Fruit fly (Drosophila melanogaster): ENCODE measurements around the gene Fmr1.

Gene Fmr1

DNA sequence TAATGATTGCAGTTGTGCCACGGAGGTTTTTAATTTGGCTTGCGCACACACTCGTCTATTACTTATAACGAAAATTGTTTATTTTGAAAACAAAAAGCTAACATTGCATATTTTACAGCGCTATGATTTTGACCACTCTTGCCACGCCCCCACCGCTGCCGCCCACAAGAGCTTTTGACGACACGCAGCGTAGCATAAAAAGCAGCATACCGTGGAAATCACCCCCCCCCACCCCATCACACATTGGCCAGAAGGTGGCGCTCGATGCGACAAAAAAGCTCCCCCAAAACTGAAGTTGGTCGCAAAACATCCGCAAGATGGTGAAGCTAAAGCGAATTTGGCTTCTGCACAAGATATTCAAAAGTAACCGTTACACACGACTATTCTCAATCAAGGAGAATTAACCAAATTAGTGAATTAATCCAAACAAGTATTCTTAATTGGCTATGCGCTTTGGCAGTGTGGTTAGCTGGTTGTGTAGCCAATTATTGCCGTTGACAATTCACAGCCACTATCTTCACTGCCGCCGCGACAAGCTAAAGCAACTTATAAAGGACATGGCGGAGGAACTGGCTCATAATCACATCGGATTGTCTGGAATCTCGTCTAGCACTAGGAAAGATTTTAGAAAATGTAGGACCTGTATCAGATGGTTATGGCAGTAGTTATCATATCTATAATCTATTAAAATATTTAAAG, 9.3 kb downstream of the Fmr1 start (continued):
- TF ChIP-seq Hr83 (GFP tag; optimal IDR thresholded peaks at IDR 0.05; ENCODE audit: poor library complexity, severe bottlenecking), result peak; percentile 53
- no peak for TF ChIP-seq psq (GFP tag; optimal IDR thresholded peaks at IDR 0.05)
- TF ChIP-seq dsf (GFP tag; optimal IDR thresholded peaks at IDR 0.05; ENCODE audit: borderline replicate concordance), result no peak
- no peak for TF ChIP-seq Mio (GFP tag; optimal IDR thresholded peaks at IDR 0.05)
- no peak for TF ChIP-seq pan (optimal IDR thresholded peaks at IDR 0.05)
- no peak for TF ChIP-seq Dfd (GFP tag; optimal IDR thresholded peaks at IDR 0.05)
- TF ChIP-seq Abd-B (GFP tag; optimal IDR thresholded peaks at IDR 0.05), result no peak
- no peak for TF ChIP-seq br (GFP tag; optimal IDR thresholded peaks at IDR 0.05)

DNA sequence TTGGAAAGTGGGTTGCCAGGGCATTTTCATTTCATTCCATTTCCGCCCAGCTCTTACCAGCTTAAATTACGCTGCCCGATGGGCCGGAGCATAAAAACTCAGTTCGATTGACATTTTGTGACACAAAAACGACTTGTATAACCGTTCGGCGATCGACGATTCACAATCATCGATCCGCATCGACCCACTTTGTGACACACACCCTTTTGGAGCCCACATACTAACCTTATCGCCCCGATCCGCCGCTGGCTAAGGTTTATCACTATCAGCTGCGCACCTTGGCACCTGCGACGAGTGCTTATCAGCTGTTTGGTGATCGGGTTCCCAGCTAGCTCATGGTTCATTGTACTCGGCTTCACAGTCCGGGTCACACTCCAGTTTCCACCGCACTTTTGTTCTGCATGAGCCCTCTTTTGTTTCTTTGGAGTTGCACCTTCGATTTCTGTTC, 10.5 kb downstream of the Fmr1 start:
- TF ChIP-seq dsf (GFP tag; optimal IDR thresholded peaks at IDR 0.05; ENCODE audit: borderline replicate concordance) (no peak), Rel (GFP tag; optimal IDR thresholded peaks at IDR 0.05) (no peak), Rel (tag; optimal IDR thresholded peaks at IDR 0.05) (peak; percentile 10), h (GFP tag; optimal IDR thresholded peaks at IDR 0.05) (peak; percentile 32), Vsx2 (GFP tag; optimal IDR thresholded peaks at IDR 0.05; ENCODE audit: partially characterized antibody) (no peak)

DNA sequence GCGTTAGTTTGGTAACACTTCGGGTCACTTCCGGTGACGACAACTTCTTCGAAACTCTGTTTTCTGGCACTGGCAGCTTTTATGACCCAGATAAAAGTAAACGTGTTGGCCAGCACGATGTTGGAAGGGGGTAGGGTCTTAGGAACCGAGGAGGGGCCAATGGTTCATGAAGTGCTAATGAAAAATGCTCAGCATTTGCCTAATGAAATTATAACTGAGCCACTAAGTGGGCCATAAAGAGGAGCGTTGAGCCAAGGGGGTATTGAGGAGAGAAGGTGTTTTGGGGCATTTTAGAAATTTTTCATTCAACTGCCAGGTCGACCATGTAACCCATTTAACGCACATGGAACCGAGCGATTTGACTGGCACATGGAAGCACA, 11.6 kb downstream of the Fmr1 start:
- TF ChIP-seq Hnf4 (GFP tag; optimal IDR thresholded peaks at IDR 0.05), result no peak
- TF ChIP-seq dsf (GFP tag; optimal IDR thresholded peaks at IDR 0.05; ENCODE audit: borderline replicate concordance), result no peak
- TF ChIP-seq sv (GFP tag; optimal IDR thresholded peaks at IDR 0.05), result no peak
- TF ChIP-seq psq (GFP tag; optimal IDR thresholded peaks at IDR 0.05), result no peak
- no peak for TF ChIP-seq lola (GFP tag; optimal IDR thresholded peaks at IDR 0.05)
- TF ChIP-seq Hr78 (GFP tag; optimal IDR thresholded peaks at IDR 0.05), result no peak
- no peak for TF ChIP-seq br (GFP tag; optimal IDR thresholded peaks at IDR 0.05)

DNA sequence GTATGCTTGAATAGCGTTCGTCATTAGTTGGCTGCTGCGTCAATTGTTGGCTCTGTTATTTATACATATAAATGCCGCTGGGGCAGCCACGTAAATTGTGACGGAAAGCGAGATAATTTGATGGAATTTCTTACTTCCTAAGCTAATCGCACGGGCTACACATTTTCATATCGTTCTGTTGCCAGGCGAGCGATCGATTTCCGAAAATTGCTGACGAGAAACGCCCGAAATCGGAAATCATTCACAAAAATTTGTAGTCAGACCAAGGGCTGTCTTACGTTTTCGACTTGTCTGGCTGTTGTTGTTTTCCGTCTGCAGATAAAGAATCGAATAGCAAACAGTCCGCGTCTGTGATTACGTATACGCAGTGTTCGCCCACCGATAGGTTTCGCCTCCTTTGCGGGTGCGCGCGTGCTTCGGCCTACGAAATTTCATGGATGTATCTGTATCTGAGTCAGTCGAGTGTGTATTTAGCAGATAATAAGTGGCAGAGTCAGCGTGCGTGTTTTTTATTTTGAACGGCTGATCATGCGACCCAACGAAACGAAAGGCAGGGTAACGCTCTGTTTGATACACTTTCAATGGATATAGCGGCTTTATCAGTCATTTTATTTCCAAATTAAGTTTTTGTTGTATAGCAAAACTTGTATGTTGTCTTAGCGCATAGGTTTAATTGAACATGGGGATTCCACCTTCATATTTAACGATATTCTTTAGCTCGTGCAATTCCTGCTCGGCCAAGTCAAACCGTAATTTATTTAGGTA, 12.2 kb downstream of the Fmr1 start:
- no peak for TF ChIP-seq CG32264 (GFP tag; optimal IDR thresholded peaks at IDR 0.05)
- TF ChIP-seq Hr78 (GFP tag; optimal IDR thresholded peaks at IDR 0.05), result no peak
- peak; percentile 27 for TF ChIP-seq HLH106 (tag; optimal IDR thresholded peaks at IDR 0.05)
- TF ChIP-seq CrebA (GFP tag; optimal IDR thresholded peaks at IDR 0.05; ENCODE audit: borderline replicate concordance), result no peak
- peak; percentile 51 for TF ChIP-seq sv (GFP tag; optimal IDR thresholded peaks at IDR 0.05)
- TF ChIP-seq ey (GFP tag; optimal IDR thresholded peaks at IDR 0.05), result peak; percentile 54
- no peak for TF ChIP-seq Abd-B (GFP tag; optimal IDR thresholded peaks at IDR 0.05)
- TF ChIP-seq foxo (GFP tag; optimal IDR thresholded peaks at IDR 0.05), result peak in 1 of 2 experiments; percentile 57
- TF ChIP-seq brk (GFP tag; optimal IDR thresholded peaks at IDR 0.05), result no peak
- peak; percentile 38 for TF ChIP-seq OdsH (GFP tag; optimal IDR thresholded peaks at IDR 0.05)
- TF ChIP-seq rgr (GFP tag; optimal IDR thresholded peaks at IDR 0.05), result peak; percentile 36
- peak; percentile 23 for TF ChIP-seq Jra (GFP tag; optimal IDR thresholded peaks at IDR 0.05)
- TF ChIP-seq h (GFP tag; optimal IDR thresholded peaks at IDR 0.05), result peak; percentile 57
- no peak for TF ChIP-seq sage (GFP tag; optimal IDR thresholded peaks at IDR 0.05)
- peak; percentile 22 for TF ChIP-seq Sp1 (GFP tag; optimal IDR thresholded peaks at IDR 0.05)
- TF ChIP-seq fru (GFP tag; optimal IDR thresholded peaks at IDR 0.05), result peak; percentile 32
- no peak for TF ChIP-seq Rel (GFP tag; optimal IDR thresholded peaks at IDR 0.05)
- TF ChIP-seq Rel (tag; optimal IDR thresholded peaks at IDR 0.05), result peak; percentile 72
- peak; percentile 7 for TF ChIP-seq dmrt93B (GFP tag; optimal IDR thresholded peaks at IDR 0.05)

DNA sequence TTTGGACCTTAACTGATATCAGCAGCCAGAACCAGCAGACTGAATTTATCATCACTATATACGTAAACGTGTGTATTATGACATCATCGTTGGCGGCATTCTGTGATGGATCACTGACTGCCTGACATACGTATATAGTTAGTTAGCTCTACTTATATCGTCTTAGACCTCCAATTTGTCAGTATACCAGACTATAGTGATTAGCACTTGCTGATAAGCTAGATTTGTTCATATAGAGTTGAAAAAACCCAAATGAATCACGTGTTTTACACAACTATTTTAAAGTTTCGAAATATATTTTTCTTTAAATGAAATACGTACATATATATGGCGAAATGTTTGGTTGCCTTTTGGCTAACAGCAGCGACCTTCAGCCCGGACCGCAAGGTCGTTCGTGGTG, 14.2 kb downstream of the Fmr1 start:
- TF ChIP-seq dl (GFP tag; optimal IDR thresholded peaks at IDR 0.05; ENCODE audit: insufficient read depth in 1 of 2, partially characterized antibody in 2 of 2) (no peak), foxo (GFP tag; optimal IDR thresholded peaks at IDR 0.05) (no peak), Hr78 (GFP tag; optimal IDR thresholded peaks at IDR 0.05) (no peak), Mio (GFP tag; optimal IDR thresholded peaks at IDR 0.05) (no peak), fru (GFP tag; optimal IDR thresholded peaks at IDR 0.05) (no peak), sv (GFP tag; optimal IDR thresholded peaks at IDR 0.05) (no peak), Hr83 (GFP tag; optimal IDR thresholded peaks at IDR 0.05; ENCODE audit: poor library complexity, severe bottlenecking) (no peak), brk (GFP tag; optimal IDR thresholded peaks at IDR 0.05) (no peak), dsf (GFP tag; optimal IDR thresholded peaks at IDR 0.05; ENCODE audit: borderline replicate concordance) (no peak), OdsH (GFP tag; optimal IDR thresholded peaks at IDR 0.05) (no peak), Hnf4 (GFP tag; optimal IDR thresholded peaks at IDR 0.05) (no peak), tai (GFP tag; optimal IDR thresholded peaks at IDR 0.05) (no peak), woc (GFP tag; optimal IDR thresholded peaks at IDR 0.05) (no peak), ey (GFP tag; optimal IDR thresholded peaks at IDR 0.05) (no peak), jim (GFP tag; optimal IDR thresholded peaks at IDR 0.05) (no peak), lola (GFP tag; optimal IDR thresholded peaks at IDR 0.05) (no peak), h (GFP tag; optimal IDR thresholded peaks at IDR 0.05) (no peak), Jra (GFP tag; optimal IDR thresholded peaks at IDR 0.05) (no peak)
